Fruit fly (Drosophila melanogaster): ENCODE measurements around the gene CG17343.
A peak's percentile ranks its signal among the peaks of the same experiment; 100 is the strongest.

The CG17343 gene

dm6 chr2L:19023972-19024743, 40.6 kb upstream of the CG17343 start (continued):
- TF ChIP-seq CG6808 (GFP tag; optimal IDR thresholded peaks at IDR 0.05): peak; percentile 75
- no peak for TF ChIP-seq CG6854 (GFP tag; optimal IDR thresholded peaks at IDR 0.05)
- peak; percentile 30 for TF ChIP-seq Blimp-1 (GFP tag; optimal IDR thresholded peaks at IDR 0.05)
- TF ChIP-seq net (GFP tag; optimal IDR thresholded peaks at IDR 0.05): peak; percentile 33
- peak; percentile 27 to 71 for TF ChIP-seq ss (GFP tag; optimal IDR thresholded peaks at IDR 0.05)
- no peak; the same call in 1 of the 2 replicates for TF ChIP-seq CG11294 (GFP tag; IDR thresholded peaks at IDR 0.05)
- TF ChIP-seq Ets21C (GFP tag; optimal IDR thresholded peaks at IDR 0.05): peak; percentile 33
- TF ChIP-seq Met (GFP tag; optimal IDR thresholded peaks at IDR 0.05): peak; percentile 55
- peak; percentile 34 for TF ChIP-seq Hr39 (GFP tag; optimal IDR thresholded peaks at IDR 0.05)
- peak; percentile 62 for TF ChIP-seq esn (GFP tag; optimal IDR thresholded peaks at IDR 0.05)
- TF ChIP-seq CG8319 (GFP tag; optimal IDR thresholded peaks at IDR 0.05): peak; percentile 37
- peak; percentile 28 for TF ChIP-seq CG4318 (GFP tag; optimal IDR thresholded peaks at IDR 0.05)
- TF ChIP-seq CG3919 (GFP tag; optimal IDR thresholded peaks at IDR 0.05): peak; percentile 54
- no peak for TF ChIP-seq dac (GFP tag; optimal IDR thresholded peaks at IDR 0.05)
- peak; percentile 55 for TF ChIP-seq CG9139 (GFP tag; optimal IDR thresholded peaks at IDR 0.05)
- peak; percentile 52 for TF ChIP-seq lz (GFP tag; optimal IDR thresholded peaks at IDR 0.05)
- peak; percentile 49 for TF ChIP-seq fd59A (GFP tag; optimal IDR thresholded peaks at IDR 0.05)
- TF ChIP-seq CG34406 (GFP tag; optimal IDR thresholded peaks at IDR 0.05): peak; percentile 48
- TF ChIP-seq CG6276 (GFP tag; optimal IDR thresholded peaks at IDR 0.05): peak; percentile 32
- TF ChIP-seq CG16779 (tag; optimal IDR thresholded peaks at IDR 0.05): peak; percentile 10
- no peak for TF ChIP-seq CG7368 (GFP tag; optimal IDR thresholded peaks at IDR 0.05)
- TF ChIP-seq Hr38 (GFP tag; optimal IDR thresholded peaks at IDR 0.05): no peak
- TF ChIP-seq Hr4 (GFP tag; optimal IDR thresholded peaks at IDR 0.05): peak; percentile 48
- TF ChIP-seq Smox (GFP tag; optimal IDR thresholded peaks at IDR 0.05): peak; percentile 57
- peak; percentile 61 for TF ChIP-seq OdsH (GFP tag; optimal IDR thresholded peaks at IDR 0.05)
- peak; percentile 39 for TF ChIP-seq Sox14 (GFP tag; optimal IDR thresholded peaks at IDR 0.05)
- TF ChIP-seq CG10669 (GFP tag; optimal IDR thresholded peaks at IDR 0.05): peak; percentile 77
- no peak for TF ChIP-seq Gug (GFP tag; IDR thresholded peaks at IDR 0.05)
- peak; percentile 8 for TF ChIP-seq CG11762 (GFP tag; optimal IDR thresholded peaks at IDR 0.05; ENCODE audit: insufficient read depth)
- TF ChIP-seq CG32006 (GFP tag; optimal IDR thresholded peaks at IDR 0.05): peak; percentile 70
- TF ChIP-seq CG10631 (GFP tag; optimal IDR thresholded peaks at IDR 0.05): peak; percentile 47
- TF ChIP-seq eg (GFP tag; IDR thresholded peaks at IDR 0.05): no peak
- no peak for TF ChIP-seq Eip93F (GFP tag; optimal IDR thresholded peaks at IDR 0.05)
- peak; percentile 61 for TF ChIP-seq CG1621 (tag; optimal IDR thresholded peaks at IDR 0.05)
- TF ChIP-seq Lpt (GFP tag; optimal IDR thresholded peaks at IDR 0.05): no peak

- TF ChIP-seq Eip93F (GFP tag; optimal IDR thresholded peaks at IDR 0.05) (no peak), ss (GFP tag; optimal IDR thresholded peaks at IDR 0.05) (peak in 1 of 2 experiments; percentile 9), dsx (GFP tag; optimal IDR thresholded peaks at IDR 0.05; ENCODE audit: poor library complexity, severe bottlenecking) (peak; percentile 6)
These were observed 40.0 kb upstream of the CG17343 start for dm6 chr2L:19024744-19025059.

- TF ChIP-seq CG1621 (tag; optimal IDR thresholded peaks at IDR 0.05) (peak; percentile 60), eg (GFP tag; IDR thresholded peaks at IDR 0.05) (0 out of 3 replicates have a peak, but pooled peaks have one; percentile 21), lz (GFP tag; optimal IDR thresholded peaks at IDR 0.05) (peak; percentile 29), Gug (GFP tag; IDR thresholded peaks at IDR 0.05) (no peak), CG10631 (GFP tag; optimal IDR thresholded peaks at IDR 0.05) (peak; percentile 44), topi (GFP tag; optimal IDR thresholded peaks at IDR 0.05) (peak; percentile 25), Sox102F (GFP tag; optimal IDR thresholded peaks at IDR 0.05) (peak; percentile 21), CG6276 (GFP tag; optimal IDR thresholded peaks at IDR 0.05) (peak; percentile 24), Hr39 (GFP tag; optimal IDR thresholded peaks at IDR 0.05) (peak; percentile 16), fkh (GFP tag; optimal IDR thresholded peaks at IDR 0.05) (no peak), CG7368 (GFP tag; optimal IDR thresholded peaks at IDR 0.05) (no peak), salr (GFP tag; optimal IDR thresholded peaks at IDR 0.05) (peak; percentile 32), CG6854 (GFP tag; optimal IDR thresholded peaks at IDR 0.05) (no peak), CG9139 (GFP tag; optimal IDR thresholded peaks at IDR 0.05) (peak; percentile 54), Ets96B (tag; optimal IDR thresholded peaks at IDR 0.05) (peak; percentile 73), CG4318 (GFP tag; optimal IDR thresholded peaks at IDR 0.05) (peak; percentile 11), CG6808 (GFP tag; optimal IDR thresholded peaks at IDR 0.05) (peak; percentile 71), fd85E (GFP tag; optimal IDR thresholded peaks at IDR 0.05) (no peak), CG15336 (GFP tag; IDR thresholded peaks at IDR 0.05) (no peak), CG6792 (GFP tag; optimal IDR thresholded peaks at IDR 0.05) (peak; percentile 41), CG11294 (GFP tag; IDR thresholded peaks at IDR 0.05) (no peak)
These were observed 38.1 kb upstream of the CG17343 start for dm6 chr2L:19026491-19027197.
